Worm (Caenorhabditis elegans) whole organism, early embryonic: ENCODE data around the gene tap-1.

ENCODE experiments used
- F13C5.2 ChIP-seq: sonication (generic microtip); optimal IDR thresholded peaks from 2 replicates; lab custom pipeline; 2017; ENCODE audit warnings: mild to moderate bottlenecking, missing genetic modification characterization, inconsistent platforms, missing compliant biosample characterization
- aly-1 ChIP-seq: sonication (generic microtip); optimal IDR thresholded peaks from 2 replicates; lab custom pipeline; 2016; ENCODE audit warnings: missing genetic modification characterization, missing compliant biosample characterization
- ama-1 ChIP-seq: fragments of 150-350 bp; optimal IDR thresholded peaks from 2 replicates; lab custom pipeline; 2014
- ceh-13 ChIP-seq: fragments of 200-800 bp; sonication (Bioruptor generic); optimal IDR thresholded peaks from 2 replicates; lab custom pipeline; 2018; ENCODE audit warnings: mild to moderate bottlenecking, missing genetic modification characterization, missing compliant biosample characterization
- ceh-36 ChIP-seq: sonication (generic microtip); optimal IDR thresholded peaks from 2 replicates; lab custom pipeline; 2016; ENCODE audit warnings: missing genetic modification characterization, inconsistent platforms, missing compliant biosample characterization
- hmbx-1 ChIP-seq: sonication (generic microtip); optimal IDR thresholded peaks from 2 replicates; lab custom pipeline; 2016; ENCODE audit warnings: mild to moderate bottlenecking, missing genetic modification characterization, missing compliant biosample characterization
- hmg-4 ChIP-seq: fragments of 200-800 bp; sonication (Bioruptor generic); optimal IDR thresholded peaks from 2 replicates; lab custom pipeline; 2018; ENCODE audit warnings: mild to moderate bottlenecking, missing genetic modification characterization, missing compliant biosample characterization
- scrt-1 ChIP-seq: fragments of 200-800 bp; sonication (Bioruptor generic); IDR thresholded peaks from 2 replicates; pipeline ENCODE4 v1.3.6; 2022; ENCODE audit warnings: missing genetic modification characterization, missing compliant biosample characterization
- tra-4 ChIP-seq: sonication (generic microtip); optimal IDR thresholded peaks from 2 replicates; lab custom pipeline; 2017; ENCODE audit warnings: missing genetic modification characterization, missing compliant biosample characterization

DNA sequence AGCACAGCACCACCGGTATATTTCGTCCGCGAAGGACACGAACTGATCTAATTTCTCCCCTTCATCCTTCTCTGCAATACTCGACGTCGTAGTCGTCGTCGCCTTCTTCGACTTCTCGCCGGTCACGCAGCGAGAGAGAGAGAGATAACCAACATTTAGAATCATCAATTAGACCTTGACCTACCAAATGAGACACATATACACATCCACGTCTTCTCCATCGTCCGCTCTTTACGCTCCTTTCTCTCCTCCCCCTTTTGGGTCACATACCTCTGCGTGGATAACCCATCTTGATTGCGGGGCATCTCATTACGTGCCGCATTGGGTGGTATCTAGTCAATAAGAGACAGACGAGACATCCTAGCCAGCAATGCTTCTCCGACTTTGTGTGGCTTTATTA lies 8.0 kb upstream of the tap-1 start, which contains the start of gene sym-1:
- TF ChIP-seq F13C5.2 (tag; lab: Kevin White, UChicago) (no peak), aly-1 (tag; lab: Kevin White, UChicago) (peak; percentile 55), tra-4 (tag; lab: Kevin White, UChicago) (no peak), hmg-4 (GFP tag; lab: Kevin White, UChicago) (no peak), ceh-36 (tag; lab: Kevin White, UChicago) (no peak), ama-1 (no peak), scrt-1 (GFP tag; lab: Robert Waterston, UW) (no peak), hmbx-1 (tag; lab: Kevin White, UChicago) (no peak), ceh-13 (GFP tag; lab: Kevin White, UChicago) (no peak)
